Fruit fly (Drosophila melanogaster): ENCODE measurements around the gene CG3434.

CG3434 gene

DNA sequence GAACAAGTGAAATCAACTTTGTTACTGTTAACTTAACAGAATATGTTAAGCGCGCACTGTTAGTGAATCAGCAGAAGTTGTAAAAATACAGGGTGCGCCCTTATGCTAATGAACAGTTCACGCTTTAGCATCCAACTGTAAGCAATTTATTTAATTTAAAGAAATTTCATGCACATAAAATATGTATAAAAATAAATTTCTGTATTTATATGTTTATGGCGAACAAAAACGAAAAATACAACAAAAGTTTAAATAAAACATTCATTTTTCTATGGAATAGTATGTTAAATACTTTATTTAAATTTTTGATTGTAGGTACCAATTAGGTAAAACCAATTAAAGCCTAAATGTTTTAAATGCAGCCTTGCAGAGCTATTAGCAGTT lies 36.1 kb downstream of the CG3434 start:
- TF ChIP-seq ovo (GFP tag; optimal IDR thresholded peaks at IDR 0.05) (no peak), kay (GFP tag; ENCODE audit: borderline replicate concordance) (peak; percentile 97), toe (GFP tag; optimal IDR thresholded peaks at IDR 0.05) (no peak), bab1 (GFP tag; optimal IDR thresholded peaks at IDR 0.05) (no peak), CG11617 (GFP tag; optimal IDR thresholded peaks at IDR 0.05) (peak; percentile 32), CG12768 (GFP tag; optimal IDR thresholded peaks at IDR 0.05) (peak; percentile 18), tj (GFP tag; optimal IDR thresholded peaks at IDR 0.05) (no peak), CG33017 (tag; optimal IDR thresholded peaks at IDR 0.05) (peak; percentile 65), CG7101 (tag; optimal IDR thresholded peaks at IDR 0.05) (peak; percentile 10), CG7045 (GFP tag; optimal IDR thresholded peaks at IDR 0.05) (peak; percentile 36), Clk (GFP tag; optimal IDR thresholded peaks at IDR 0.05) (no peak), Hr96 (GFP tag; optimal IDR thresholded peaks at IDR 0.05) (no peak), pad (GFP tag; optimal IDR thresholded peaks at IDR 0.05) (no peak), cnc (optimal IDR thresholded peaks at IDR 0.05) (peak in 1 of 2 experiments; percentile 78), CG1620 (GFP tag; optimal IDR thresholded peaks at IDR 0.05) (no peak), Crg-1 (GFP tag; optimal IDR thresholded peaks at IDR 0.05) (no peak), cic (GFP tag; optimal IDR thresholded peaks at IDR 0.05) (no peak), CG14711 (tag; optimal IDR thresholded peaks at IDR 0.05) (peak; percentile 57), CG5204 (GFP tag; optimal IDR thresholded peaks at IDR 0.05) (no peak), Mnt (GFP tag; optimal IDR thresholded peaks at IDR 0.05) (no peak)

DNA sequence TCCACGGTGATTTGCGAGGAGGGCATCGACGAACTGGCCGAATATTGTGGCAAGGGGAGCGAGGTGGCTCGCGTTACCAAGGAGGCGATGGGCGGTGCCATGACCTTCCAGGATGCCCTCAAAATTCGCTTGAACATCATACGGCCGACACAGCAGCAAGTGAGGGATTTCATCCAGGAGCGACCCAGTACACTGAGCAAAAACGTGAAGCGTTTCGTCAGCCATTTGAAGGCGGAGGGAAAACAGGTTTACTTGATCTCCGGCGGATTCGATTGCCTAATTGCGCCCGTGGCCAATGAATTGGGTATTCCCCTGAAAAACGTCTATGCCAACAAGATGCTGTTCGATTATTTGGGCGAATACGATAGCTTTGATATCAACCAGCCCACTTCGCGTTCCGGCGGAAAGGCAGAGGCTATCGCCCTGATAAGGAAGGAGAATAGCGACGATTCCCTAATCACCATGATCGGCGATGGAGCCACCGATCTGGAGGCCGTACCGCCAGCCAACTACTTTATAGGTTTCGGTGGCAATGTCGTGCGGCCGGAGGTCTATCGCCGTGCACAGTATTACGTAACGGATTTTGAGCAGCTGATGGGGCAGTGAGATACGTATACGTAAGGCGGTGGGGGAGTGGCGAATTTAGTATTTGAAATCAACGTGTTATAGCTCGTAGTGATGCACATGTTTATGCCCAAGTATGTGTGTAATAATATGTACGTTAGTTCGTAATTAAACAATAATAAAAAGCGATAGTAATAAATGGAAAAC lies 36.7 kb downstream of the CG3434 start:
- TF ChIP-seq CG5204 (GFP tag; optimal IDR thresholded peaks at IDR 0.05) (no peak), Hr96 (GFP tag; optimal IDR thresholded peaks at IDR 0.05) (no peak), CG11617 (GFP tag; optimal IDR thresholded peaks at IDR 0.05) (no peak), Mnt (GFP tag; optimal IDR thresholded peaks at IDR 0.05) (peak; percentile 50), pad (GFP tag; optimal IDR thresholded peaks at IDR 0.05) (no peak), CG1620 (GFP tag; optimal IDR thresholded peaks at IDR 0.05) (no peak), CG7045 (GFP tag; optimal IDR thresholded peaks at IDR 0.05) (no peak), tj (GFP tag; optimal IDR thresholded peaks at IDR 0.05) (no peak), bab1 (GFP tag; optimal IDR thresholded peaks at IDR 0.05) (no peak), ovo (GFP tag; optimal IDR thresholded peaks at IDR 0.05) (no peak), CG12768 (GFP tag; optimal IDR thresholded peaks at IDR 0.05) (peak; percentile 33), cic (GFP tag; optimal IDR thresholded peaks at IDR 0.05) (peak; percentile 77)

- TF ChIP-seq Hr96 (GFP tag; optimal IDR thresholded peaks at IDR 0.05) = peak; percentile 98
- TF ChIP-seq CG11617 (GFP tag; optimal IDR thresholded peaks at IDR 0.05) = peak; percentile 99
- peak; percentile 97 for TF ChIP-seq CG1620 (GFP tag; optimal IDR thresholded peaks at IDR 0.05)
- peak; percentile 94 for TF ChIP-seq pad (GFP tag; optimal IDR thresholded peaks at IDR 0.05)
- peak; percentile 98 for TF ChIP-seq Clk (GFP tag; optimal IDR thresholded peaks at IDR 0.05)
- TF ChIP-seq Mnt (GFP tag; optimal IDR thresholded peaks at IDR 0.05) = peak; percentile 97
- peak; percentile 96 for TF ChIP-seq ovo (GFP tag; optimal IDR thresholded peaks at IDR 0.05)
- peak; percentile 100 for TF ChIP-seq CG33017 (tag; optimal IDR thresholded peaks at IDR 0.05)
- peak; percentile 96 for TF ChIP-seq tj (GFP tag; optimal IDR thresholded peaks at IDR 0.05)
- peak; percentile 99 for TF ChIP-seq CG7045 (GFP tag; optimal IDR thresholded peaks at IDR 0.05)
- TF ChIP-seq cnc (optimal IDR thresholded peaks at IDR 0.05) = no peak
- TF ChIP-seq kay (GFP tag; ENCODE audit: borderline replicate concordance) = peak; percentile 100
- peak; percentile 99 for TF ChIP-seq CG12768 (GFP tag; optimal IDR thresholded peaks at IDR 0.05)
- peak; percentile 99 for TF ChIP-seq CG7101 (tag; optimal IDR thresholded peaks at IDR 0.05)
- peak; percentile 98 for TF ChIP-seq CG14711 (tag; optimal IDR thresholded peaks at IDR 0.05)
- peak; percentile 99 for TF ChIP-seq bab1 (GFP tag; optimal IDR thresholded peaks at IDR 0.05)
- peak; percentile 99 for TF ChIP-seq CG5204 (GFP tag; optimal IDR thresholded peaks at IDR 0.05)
- TF ChIP-seq cic (GFP tag; optimal IDR thresholded peaks at IDR 0.05) = peak; percentile 97
- TF ChIP-seq Crg-1 (GFP tag; optimal IDR thresholded peaks at IDR 0.05) = peak; percentile 92
- TF ChIP-seq toe (GFP tag; optimal IDR thresholded peaks at IDR 0.05) = peak; percentile 98
Observed at dm6 chr3L:9422636-9423419, 37.8 kb downstream of the CG3434 start, which contains the start of gene aay. aay (plus strand) TSS chr3L:9423253.

DNA sequence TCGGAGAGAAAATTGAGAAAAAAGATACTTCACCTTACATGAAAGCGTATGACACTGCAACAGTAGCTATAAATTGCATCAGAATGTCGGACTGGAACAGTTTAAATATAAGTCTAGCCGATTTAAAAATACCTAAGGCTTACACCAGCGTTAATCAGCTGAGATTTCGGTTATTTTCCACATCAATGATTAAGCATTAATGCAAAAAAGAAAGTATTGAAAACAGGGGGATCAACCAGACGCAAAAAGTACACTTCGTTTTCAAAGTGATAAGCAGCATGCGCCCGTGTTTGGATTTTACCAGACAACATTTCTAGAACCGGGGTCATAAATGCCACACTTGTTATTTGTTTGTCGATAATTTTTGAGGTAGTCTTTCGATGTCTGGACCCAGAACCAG lies 38.5 kb downstream of the CG3434 start:
- TF ChIP-seq Crg-1 (GFP tag; optimal IDR thresholded peaks at IDR 0.05) (no peak), toe (GFP tag; optimal IDR thresholded peaks at IDR 0.05) (no peak), cic (GFP tag; optimal IDR thresholded peaks at IDR 0.05) (no peak), cnc (optimal IDR thresholded peaks at IDR 0.05) (peak in 1 of 2 experiments; percentile 62), CG14711 (tag; optimal IDR thresholded peaks at IDR 0.05) (no peak)

DNA sequence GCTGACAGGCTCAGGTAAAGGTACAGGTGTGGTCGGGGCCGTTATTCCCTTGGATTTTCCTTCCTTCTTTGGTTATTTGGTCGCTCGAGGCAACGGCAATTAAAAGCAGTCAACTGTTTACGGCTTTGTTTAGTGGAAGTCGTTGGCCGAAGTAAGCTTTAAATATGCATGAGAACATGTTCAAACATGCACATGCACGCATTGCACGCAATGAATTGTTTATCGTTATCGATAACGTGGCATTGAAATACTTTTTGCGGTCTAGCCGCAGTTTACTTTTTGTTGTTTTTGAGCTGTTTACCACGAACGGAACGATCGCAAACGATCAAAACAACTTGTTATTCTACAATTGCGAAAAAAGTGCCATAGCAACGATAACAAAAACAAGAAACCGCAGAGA lies 39.0 kb downstream of the CG3434 start:
- TF ChIP-seq Clk (GFP tag; optimal IDR thresholded peaks at IDR 0.05) (no peak), CG11617 (GFP tag; optimal IDR thresholded peaks at IDR 0.05) (no peak), tj (GFP tag; optimal IDR thresholded peaks at IDR 0.05) (peak; percentile 33), cic (GFP tag; optimal IDR thresholded peaks at IDR 0.05) (peak; percentile 32), ovo (GFP tag; optimal IDR thresholded peaks at IDR 0.05) (peak; percentile 26), toe (GFP tag; optimal IDR thresholded peaks at IDR 0.05) (no peak), CG12768 (GFP tag; optimal IDR thresholded peaks at IDR 0.05) (no peak), Hr96 (GFP tag; optimal IDR thresholded peaks at IDR 0.05) (no peak)

DNA sequence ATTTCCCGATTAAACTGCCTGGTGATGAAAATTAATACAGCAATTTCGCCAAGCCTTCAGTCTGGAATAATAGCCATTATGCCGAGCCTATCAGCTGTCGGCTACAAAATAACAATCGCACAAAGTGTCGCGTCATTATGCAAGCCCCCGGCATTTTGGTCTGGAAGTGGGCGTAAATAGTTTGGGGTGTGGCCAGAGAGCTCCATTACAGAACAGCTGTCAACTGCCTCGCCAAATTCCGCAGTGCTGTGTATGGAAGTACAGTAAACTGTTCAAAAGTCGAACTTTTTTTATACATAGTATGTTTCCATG lies 39.8 kb downstream of the CG3434 start:
- TF ChIP-seq cnc (optimal IDR thresholded peaks at IDR 0.05) = peak; percentile 71 to 73
- TF ChIP-seq CG12768 (GFP tag; optimal IDR thresholded peaks at IDR 0.05) = no peak

Measured in whole organism, adult.